Fruit fly (Drosophila melanogaster) whole organism: ENCODE measurements around the gene IP3K2.

Source experiments
- CG8478 ChIP-seq: fragments of >200 bp; optimal IDR thresholded peaks from 2 replicates; lab custom pipeline; 2018; ENCODE audit warnings: inconsistent platforms
- EcR ChIP-seq, 2 experiments: fragments of >200 bp; optimal IDR thresholded peaks; 2 replicates each; lab custom pipeline; 2017; ENCODE audit warnings: missing biosample characterization in 2 of 2, missing genetic modification characterization in 2 of 2, missing genetic modification reagents in 2 of 2
- pan ChIP-seq: fragments of >200 bp; optimal IDR thresholded peaks from 2 replicates; lab custom pipeline; 2017
- psq ChIP-seq: fragments of >200 bp; optimal IDR thresholded peaks from 2 replicates; lab custom pipeline; 2017
- usp ChIP-seq: fragments of >200 bp; optimal IDR thresholded peaks from 2 replicates; lab custom pipeline; 2017; ENCODE audit warnings: missing biosample characterization, missing genetic modification characterization, mixed read lengths

- TF ChIP-seq CG8478 (lab: Kevin White, UChicago) (no peak), EcR (GFP tag; optimal IDR thresholded peaks at IDR 0.05; lab: Kevin White, UChicago) (no peak), psq (lab: Kevin White, UChicago) (no peak), usp (no peak), pan (no peak)
Measured at dm6 chrX:13315463-13315817, 12.0 kb downstream of the IP3K2 start.
